Worm (Caenorhabditis elegans): ENCODE data around the gene K08H2.2.

The K08H2.2 gene

ce11 chrX:13198134-13198533, 36.6 kb downstream of the K08H2.2 start:
- no peak for TF ChIP-seq F37D6.2 (tag; optimal IDR thresholded peaks at IDR 0.05)
- peak in 1 of 2 experiments; percentile 64 for TF ChIP-seq unc-62 (GFP tag; optimal IDR thresholded peaks at IDR 0.05 in 1 of 2)
- TF ChIP-seq unc-62 (tag; optimal IDR thresholded peaks at IDR 0.05): no peak
- no peak for TF ChIP-seq egl-27 (tag; optimal IDR thresholded peaks at IDR 0.05)
- TF ChIP-seq hlh-11 (tag; optimal IDR thresholded peaks at IDR 0.05): no peak

DNA sequence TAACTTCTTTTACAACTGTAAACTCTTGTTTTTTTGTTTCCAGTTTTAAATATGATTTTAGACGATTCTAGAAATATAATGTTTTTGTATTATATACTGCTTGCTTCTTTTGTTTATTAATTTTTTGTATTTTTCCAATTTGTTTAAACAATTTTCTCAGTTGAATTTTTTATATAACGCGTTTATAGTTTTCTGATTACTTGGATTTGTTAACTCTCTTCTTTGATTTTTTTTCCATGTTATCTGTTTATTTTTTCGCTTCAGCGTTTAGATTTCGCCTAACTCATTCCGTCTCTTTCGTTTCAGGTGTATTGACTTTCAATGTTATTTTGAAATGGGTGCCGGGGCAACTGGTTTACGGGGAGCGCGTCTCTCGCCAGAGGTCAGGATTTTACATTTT, 43.9 kb downstream of the K08H2.2 start, which contains the start of gene gpa-6:
Gene gpa-6, plus strand, starts transcription at position 301 of the 400 bp plus-strand sequence.
- TF ChIP-seq rbr-2 (tag; optimal IDR thresholded peaks at IDR 0.05): no peak
- TF ChIP-seq set-16 (GFP tag; IDR thresholded peaks at IDR 0.05): no peak

ce11 chrX:13189861-13190260, 44.9 kb downstream of the K08H2.2 start, which contains the start of gene cwp-5:
cwp-5 (minus strand) TSS chrX:13189961.
- no peak for TF ChIP-seq nhr-102 (tag; optimal IDR thresholded peaks at IDR 0.05)
- no peak for TF ChIP-seq nhr-6 (tag; optimal IDR thresholded peaks at IDR 0.05)
- no peak for TF ChIP-seq T26A8.4 (GFP tag; IDR thresholded peaks at IDR 0.05)
- no peak for TF ChIP-seq F49E8.2 (tag; optimal IDR thresholded peaks at IDR 0.05; ENCODE audit: borderline replicate concordance)
- no peak for TF ChIP-seq pha-4 (GFP tag; IDR thresholded peaks at IDR 0.05)
- TF ChIP-seq pha-4 (tag; optimal IDR thresholded peaks at IDR 0.05): no peak
- TF ChIP-seq ces-1 (GFP tag; optimal IDR thresholded peaks at IDR 0.05): no peak
- TF ChIP-seq dmd-8 (GFP tag; IDR thresholded peaks at IDR 0.05): no peak
- TF ChIP-seq dve-1 (tag; optimal IDR thresholded peaks at IDR 0.05; ENCODE audit: insufficient read depth): no peak
- TF ChIP-seq spr-1 (tag; optimal IDR thresholded peaks at IDR 0.05): no peak
- TF ChIP-seq lsy-2 (tag; optimal IDR thresholded peaks at IDR 0.05): no peak
- TF ChIP-seq cey-2 (tag; optimal IDR thresholded peaks at IDR 0.05; ENCODE audit: borderline replicate concordance, insufficient read depth): no peak
- TF ChIP-seq madf-5 (GFP tag; IDR thresholded peaks at IDR 0.05): no peak
- TF ChIP-seq dmd-6 (GFP tag; IDR thresholded peaks at IDR 0.05): no peak
- TF ChIP-seq dmd-9 (GFP tag; IDR thresholded peaks at IDR 0.05): no peak
- no peak for TF ChIP-seq hlh-30 (tag; optimal IDR thresholded peaks at IDR 0.05; ENCODE audit: insufficient read depth)
- no peak for TF ChIP-seq jun-1 (tag; optimal IDR thresholded peaks at IDR 0.05)
- no peak for TF ChIP-seq ceh-28 (tag; optimal IDR thresholded peaks at IDR 0.05)
- no peak for TF ChIP-seq aly-2 (tag; optimal IDR thresholded peaks at IDR 0.05)
- no peak for TF ChIP-seq arid-1 (GFP tag; conservative IDR thresholded peaks at IDR 0.05)

All from whole organism, L4 larva.